Fruit fly (Drosophila melanogaster): Measurements from ENCODE around the gene prd.

- TF ChIP-seq psq (optimal IDR thresholded peaks at IDR 0.05) (no peak), Myc (optimal IDR thresholded peaks at IDR 0.05) (no peak)
Measured at dm6 chr2L:12108779-12109564, 23.3 kb upstream of the prd start, which contains the start of the genes Rab6 and Phae1.

All from Kc167 (cell line).